Worm (Caenorhabditis elegans) whole organism, early embryonic: ENCODE measurements around the gene B0281.1.

Source experiments
- B0310.2 ChIP-seq: sonication (generic microtip); optimal IDR thresholded peaks from 2 replicates; lab custom pipeline; 2016; ENCODE audit warnings: mild to moderate bottlenecking, missing genetic modification characterization, missing compliant biosample characterization
- ama-1 ChIP-seq: fragments of 150-350 bp; optimal IDR thresholded peaks from 2 replicates; lab custom pipeline; 2014
- ceh-13 ChIP-seq: fragments of 200-800 bp; sonication (Bioruptor generic); optimal IDR thresholded peaks from 2 replicates; lab custom pipeline; 2018; ENCODE audit warnings: mild to moderate bottlenecking, missing genetic modification characterization, missing compliant biosample characterization
- hmbx-1 ChIP-seq: sonication (generic microtip); optimal IDR thresholded peaks from 2 replicates; lab custom pipeline; 2016; ENCODE audit warnings: mild to moderate bottlenecking, missing genetic modification characterization, missing compliant biosample characterization
- hmg-4 ChIP-seq: fragments of 200-800 bp; sonication (Bioruptor generic); optimal IDR thresholded peaks from 2 replicates; lab custom pipeline; 2018; ENCODE audit warnings: mild to moderate bottlenecking, missing genetic modification characterization, missing compliant biosample characterization
- hnd-1 ChIP-seq: sonication (generic microtip); optimal IDR thresholded peaks from 2 replicates; lab custom pipeline; 2016; ENCODE audit warnings: missing genetic modification characterization, missing compliant biosample characterization
- pes-1 ChIP-seq: fragments of 200-800 bp; sonication (Bioruptor generic); IDR thresholded peaks from 2 replicates; pipeline ENCODE4 v1.3.6; 2022; ENCODE audit warnings: missing genetic modification reagents, missing genetic modification characterization, missing compliant biosample characterization
- tbx-11 ChIP-seq: fragments of 200-800 bp; sonication (Bioruptor generic); IDR thresholded peaks from 2 replicates; pipeline ENCODE4 v1.3.6; 2022; ENCODE audit warnings: missing genetic modification characterization, missing compliant biosample characterization
- tra-4 ChIP-seq: sonication (generic microtip); optimal IDR thresholded peaks from 2 replicates; lab custom pipeline; 2017; ENCODE audit warnings: missing genetic modification characterization, missing compliant biosample characterization

DNA sequence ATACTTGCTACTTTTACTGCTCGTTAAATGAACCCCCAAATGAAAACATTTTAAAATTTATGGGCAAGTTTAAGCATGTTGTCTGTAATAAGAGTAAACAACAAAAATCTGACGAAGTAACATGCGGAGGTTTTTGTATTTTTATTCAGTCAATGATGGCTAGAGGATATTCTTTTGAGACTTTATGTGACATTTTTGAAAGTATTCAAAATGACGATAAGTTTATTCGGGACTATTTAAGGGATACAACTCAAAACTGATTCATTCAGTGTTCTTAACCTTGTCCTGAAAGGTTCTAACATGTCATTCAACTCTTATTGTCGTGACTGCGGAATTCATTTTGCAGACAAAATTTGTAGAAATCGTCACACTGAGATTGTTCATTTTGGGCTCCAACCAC lies 33.0 kb upstream of the B0281.1 start, which contains the start of gene K09F6.11:
- TF ChIP-seq tbx-11 (GFP tag; lab: Robert Waterston, UW): no peak
- TF ChIP-seq ama-1 (lab: Kevin White, UChicago): no peak
- TF ChIP-seq hnd-1 (tag; lab: Kevin White, UChicago): no peak
- no peak for TF ChIP-seq hmbx-1
- TF ChIP-seq B0310.2: no peak
- TF ChIP-seq pes-1 (GFP tag; lab: Robert Waterston, UW): no peak
- no peak for TF ChIP-seq hmg-4 (GFP tag; lab: Kevin White, UChicago)
- TF ChIP-seq tra-4 (tag; lab: Kevin White, UChicago): no peak
- no peak for TF ChIP-seq ceh-13 (GFP tag; lab: Kevin White, UChicago)
